Worm (Caenorhabditis elegans) whole organism, L4 larva: ENCODE results near the gene clec-175.

Experiments used
- F44E2.7 ChIP-seq: fragments of 200-800 bp; sonication (Bioruptor generic); IDR thresholded peaks from 2 replicates; pipeline ENCODE4 v2.1.2; 2022; ENCODE audit warnings: missing genetic modification characterization, missing compliant biosample characterization
- R02D3.7 ChIP-seq: fragments of 150-350 bp; sonication (generic microtip); optimal IDR thresholded peaks from 3 replicates; lab custom pipeline; 2014; ENCODE audit warnings: missing biosample characterization, missing genetic modification characterization
- T26A8.4 ChIP-seq: fragments of 200-800 bp; sonication (Bioruptor generic); IDR thresholded peaks from 2 replicates; pipeline ENCODE4 v1.3.6; 2022; ENCODE audit warnings: missing genetic modification characterization, missing compliant biosample characterization
- Y48G9A.11 ChIP-seq: fragments of 200-800 bp; sonication (Bioruptor generic); IDR thresholded peaks from 2 replicates; pipeline ENCODE4 v1.3.6; 2022; ENCODE audit warnings: missing genetic modification reagents, missing genetic modification characterization, missing compliant biosample characterization
- ZK337.2 ChIP-seq: fragments of 200-800 bp; sonication (Bioruptor generic); IDR thresholded peaks from 2 replicates; pipeline ENCODE4 v1.3.6; 2022; ENCODE audit warnings: missing genetic modification reagents, missing genetic modification characterization, missing compliant biosample characterization
- ZK546.5 ChIP-seq, 2 experiments: sonication (generic microtip); optimal IDR thresholded peaks; 2 replicates each; lab custom pipeline; 2017; ENCODE audit warnings: missing biosample characterization in 2 of 2, missing genetic modification characterization in 2 of 2
- aha-1 ChIP-seq: fragments of 150-350 bp; peaks from one replicate; lab custom pipeline; 2014; ENCODE audit warnings: missing biosample characterization, missing genetic modification characterization
- aly-2 ChIP-seq: sonication (generic microtip); optimal IDR thresholded peaks from 2 replicates; lab custom pipeline; 2018; ENCODE audit warnings: missing biosample characterization, missing genetic modification characterization
- ama-1 ChIP-seq: fragments of 150-350 bp; optimal IDR thresholded peaks from 2 replicates; lab custom pipeline; 2014; ENCODE audit warnings: inconsistent platforms, mixed read lengths
- ceh-20 ChIP-seq: fragments of 200-800 bp; sonication (Bioruptor generic); IDR thresholded peaks from 2 replicates; pipeline ENCODE4 v1.3.6; 2022; ENCODE audit warnings: missing genetic modification reagents, missing genetic modification characterization, missing compliant biosample characterization
- ceh-28 ChIP-seq: fragments of 150-350 bp; optimal IDR thresholded peaks from 2 replicates; lab custom pipeline; 2014; ENCODE audit warnings: missing biosample characterization, missing genetic modification reagents, missing genetic modification characterization
- ceh-62 ChIP-seq: sonication (generic microtip); optimal IDR thresholded peaks from 2 replicates; lab custom pipeline; 2017; ENCODE audit warnings: missing biosample characterization, missing genetic modification characterization
- ceh-82 ChIP-seq: sonication (generic microtip); optimal IDR thresholded peaks from 2 replicates; lab custom pipeline; 2017; ENCODE audit warnings: missing biosample characterization, missing genetic modification characterization
- daf-12 ChIP-seq: fragments of 150-350 bp; optimal IDR thresholded peaks from 2 replicates; lab custom pipeline; 2014; ENCODE audit warnings: missing biosample characterization, missing genetic modification reagents, missing genetic modification characterization
- daf-19 ChIP-seq: fragments of 200-800 bp; sonication (Bioruptor generic); conservative IDR thresholded peaks from 2 replicates; pipeline ENCODE4 v1.3.6; 2022; ENCODE audit warnings: missing genetic modification characterization, missing compliant biosample characterization
- dmd-6 ChIP-seq: fragments of 200-800 bp; sonication (Bioruptor generic); IDR thresholded peaks from 2 replicates; pipeline ENCODE4 v1.3.6; 2022; ENCODE audit warnings: missing genetic modification reagents, missing genetic modification characterization, missing compliant biosample characterization
- dmd-8 ChIP-seq: fragments of 200-800 bp; sonication (Bioruptor generic); IDR thresholded peaks from 2 replicates; pipeline ENCODE4 v1.3.6; 2022; ENCODE audit warnings: missing genetic modification characterization, missing compliant biosample characterization
- dve-1 ChIP-seq: sonication (generic microtip); optimal IDR thresholded peaks from 2 replicates; lab custom pipeline; 2017; ENCODE audit warnings: antibody characterized with exemption, mild to moderate bottlenecking, missing genetic modification characterization, missing compliant biosample characterization; ENCODE audit not compliant: insufficient read depth
- fkh-10 ChIP-seq: fragments of 150-350 bp; optimal IDR thresholded peaks from 2 replicates; lab custom pipeline; 2014; ENCODE audit warnings: missing biosample characterization, missing genetic modification reagents, missing genetic modification characterization
- hif-1 ChIP-seq, 2 experiments: sonication (generic microtip); optimal IDR thresholded peaks; 2 replicates each; lab custom pipeline; 2016 to 2017; ENCODE audit warnings: missing compliant biosample characterization in 2 of 2, missing genetic modification characterization in 2 of 2, missing genetic modification reagents in 2 of 2, missing genotype in 2 of 2, mild to moderate bottlenecking in 1 of 2
- hlh-30 ChIP-seq: sonication (generic microtip); optimal IDR thresholded peaks from 2 replicates; lab custom pipeline; 2017; ENCODE audit warnings: antibody characterized with exemption, mild to moderate bottlenecking, missing genetic modification characterization, missing compliant biosample characterization; ENCODE audit not compliant: insufficient read depth
- hmg-1.1 ChIP-seq: fragments of 200-800 bp; sonication (Bioruptor generic); IDR thresholded peaks from 2 replicates; pipeline ENCODE4 v1.3.6; 2022; ENCODE audit warnings: missing genetic modification reagents, missing genetic modification characterization, missing compliant biosample characterization
- jun-1 ChIP-seq: fragments of 150-350 bp; optimal IDR thresholded peaks from 2 replicates; lab custom pipeline; 2014; ENCODE audit warnings: missing biosample characterization, missing genetic modification reagents, missing genetic modification characterization
- lim-7 ChIP-seq: fragments of 200-800 bp; sonication (Bioruptor generic); IDR thresholded peaks from 2 replicates; pipeline ENCODE4 v1.3.6; 2022; ENCODE audit warnings: missing genetic modification characterization, missing compliant biosample characterization
- lin-13 ChIP-seq: fragments of 150-350 bp; optimal IDR thresholded peaks from 2 replicates; lab custom pipeline; 2014; ENCODE audit warnings: missing biosample characterization, missing genetic modification reagents, missing genetic modification characterization
- lin-38 ChIP-seq: fragments of 200-800 bp; sonication (Bioruptor generic); IDR thresholded peaks from 2 replicates; pipeline ENCODE4 v1.3.6; 2022; ENCODE audit warnings: missing genetic modification reagents, missing genetic modification characterization, missing compliant biosample characterization
- lir-3 ChIP-seq: sonication (generic microtip); optimal IDR thresholded peaks from 2 replicates; lab custom pipeline; 2016; ENCODE audit warnings: mild to moderate bottlenecking, missing genetic modification characterization, missing compliant biosample characterization
- madf-5 ChIP-seq, 2 experiments: fragments of 200-800 bp; sonication (Bioruptor generic); IDR thresholded peaks; 2 replicates each; pipeline ENCODE4 v1.3.6; 2022; ENCODE audit warnings: missing compliant biosample characterization in 2 of 2, missing genetic modification characterization in 2 of 2
- madf-9 ChIP-seq: fragments of 200-800 bp; sonication (Bioruptor generic); conservative IDR thresholded peaks from 2 replicates; pipeline ENCODE4 v1.3.6; 2022; ENCODE audit warnings: missing genetic modification reagents, missing genetic modification characterization, missing compliant biosample characterization
- mdl-1 ChIP-seq, 2 experiments: fragments of 150-350 bp in 1 of 2; sonication (generic microtip) in 1 of 2; optimal IDR thresholded peaks; 2 replicates each; lab custom pipeline; 2014 to 2017; ENCODE audit warnings: missing biosample characterization in 2 of 2, missing genetic modification characterization in 2 of 2
- mdt-29 ChIP-seq: fragments of 200-800 bp; sonication (Bioruptor generic); IDR thresholded peaks from 2 replicates; pipeline ENCODE4 v1.3.6; 2022; ENCODE audit warnings: missing genetic modification reagents, missing genetic modification characterization, missing compliant biosample characterization
- mxl-2 ChIP-seq: fragments of 200-800 bp; sonication (Bioruptor generic); conservative IDR thresholded peaks from 2 replicates; pipeline ENCODE4 v1.3.6; 2022; ENCODE audit warnings: missing genetic modification reagents, missing genetic modification characterization, missing compliant biosample characterization
- nhr-11 ChIP-seq: fragments of 150-350 bp; optimal IDR thresholded peaks from 2 replicates; lab custom pipeline; 2014; ENCODE audit warnings: missing biosample characterization, missing genetic modification characterization
- nhr-237 ChIP-seq: sonication (generic microtip); optimal IDR thresholded peaks from 2 replicates; lab custom pipeline; 2017; ENCODE audit warnings: missing biosample characterization, missing genetic modification characterization
- nhr-28 ChIP-seq: fragments of 150-350 bp; optimal IDR thresholded peaks from 2 replicates; lab custom pipeline; 2014; ENCODE audit warnings: missing biosample characterization, missing genetic modification characterization
- nhr-42 ChIP-seq: fragments of 200-800 bp; sonication (Bioruptor generic); IDR thresholded peaks from 2 replicates; pipeline ENCODE4 v1.3.6; 2022; ENCODE audit warnings: missing genetic modification characterization, missing compliant biosample characterization
- php-3 ChIP-seq: fragments of 200-800 bp; sonication (Bioruptor generic); IDR thresholded peaks from 2 replicates; pipeline ENCODE4 v1.3.6; 2022; ENCODE audit warnings: missing genetic modification reagents, missing genetic modification characterization, missing compliant biosample characterization
- pqm-1 ChIP-seq: sonication (generic microtip); optimal IDR thresholded peaks from 2 replicates; lab custom pipeline; 2017; ENCODE audit warnings: missing biosample characterization, missing genetic modification characterization
- rbr-2 ChIP-seq: sonication (generic microtip); optimal IDR thresholded peaks from 2 replicates; lab custom pipeline; 2016; ENCODE audit warnings: missing genotype, missing genetic modification characterization, missing compliant biosample characterization
- saeg-2 ChIP-seq: fragments of 200-800 bp; sonication (Bioruptor generic); IDR thresholded peaks from 2 replicates; pipeline ENCODE4 v1.3.6; 2022; ENCODE audit warnings: missing genetic modification reagents, missing genetic modification characterization, missing compliant biosample characterization
- set-16 ChIP-seq: fragments of 200-800 bp; sonication (Bioruptor generic); IDR thresholded peaks from 2 replicates; pipeline ENCODE4 v1.3.6; 2022; ENCODE audit warnings: missing genetic modification reagents, missing genetic modification characterization, missing compliant biosample characterization
- skn-1 ChIP-seq: fragments of 150-350 bp; optimal IDR thresholded peaks from 2 replicates; lab custom pipeline; 2014; ENCODE audit warnings: missing biosample characterization, missing genetic modification characterization
- snpc-1.2 ChIP-seq: fragments of 200-800 bp; sonication (Bioruptor generic); IDR thresholded peaks from 2 replicates; pipeline ENCODE4 v1.3.6; 2022; ENCODE audit warnings: missing genetic modification reagents, missing genetic modification characterization, missing compliant biosample characterization
- spr-1 ChIP-seq: sonication (generic microtip); optimal IDR thresholded peaks from 2 replicates; lab custom pipeline; 2016; ENCODE audit warnings: mild to moderate bottlenecking, missing genetic modification characterization, missing compliant biosample characterization
- spr-3 ChIP-seq: fragments of 200-800 bp; sonication (Bioruptor generic); optimal IDR thresholded peaks from 2 replicates; lab custom pipeline; 2018; ENCODE audit warnings: mild to moderate bottlenecking, missing genetic modification characterization, missing compliant biosample characterization
- tag-97 ChIP-seq: fragments of 200-800 bp; sonication (Bioruptor generic); IDR thresholded peaks from 2 replicates; pipeline ENCODE4 v1.3.6; 2022; ENCODE audit warnings: missing genetic modification characterization, missing compliant biosample characterization
- unc-130 ChIP-seq: sonication (generic microtip); optimal IDR thresholded peaks from 2 replicates; lab custom pipeline; 2016; ENCODE audit warnings: missing genetic modification reagents, missing genetic modification characterization, missing compliant biosample characterization
- zfp-2 ChIP-seq: sonication (generic microtip); optimal IDR thresholded peaks from 2 replicates; lab custom pipeline; 2016; ENCODE audit warnings: mild to moderate bottlenecking, missing genetic modification characterization, missing compliant biosample characterization
- zfp-3 ChIP-seq: fragments of 200-800 bp; sonication (Bioruptor generic); conservative IDR thresholded peaks from 2 replicates; pipeline ENCODE4 v1.3.6; 2022; ENCODE audit warnings: missing genetic modification reagents, missing genetic modification characterization, missing compliant biosample characterization
- ztf-11 ChIP-seq: fragments of 150-350 bp; optimal IDR thresholded peaks from 2 replicates; lab custom pipeline; 2014; ENCODE audit warnings: missing biosample characterization, missing genetic modification characterization

The clec-175 gene

DNA sequence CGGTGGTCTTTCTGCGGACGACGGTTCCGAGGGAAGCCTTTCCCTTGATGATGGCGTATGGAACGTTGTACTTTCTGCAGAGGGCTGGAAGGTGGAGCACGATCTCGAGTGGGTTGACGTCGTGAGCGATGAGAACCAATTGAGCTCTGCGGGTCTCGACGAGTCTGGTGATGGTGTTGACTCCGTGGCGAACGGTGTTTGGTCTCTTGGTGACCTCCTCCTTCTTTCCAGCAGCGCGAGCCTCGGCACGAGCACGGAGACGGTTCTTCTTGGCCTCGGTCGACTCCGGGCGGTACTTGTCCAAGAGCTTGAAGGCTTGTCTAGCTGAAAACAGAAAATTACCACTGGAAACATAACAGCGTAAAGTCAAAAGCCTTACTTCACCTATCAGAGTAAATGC is 32.7 kb upstream of the clec-175 start:
- TF ChIP-seq set-16 (GFP tag; lab: Robert Waterston, UW) (peak; percentile 91), F44E2.7 (GFP tag; lab: Robert Waterston, UW) (0 out of 2 replicates have a peak, but pooled peaks have one; percentile 3)

DNA sequence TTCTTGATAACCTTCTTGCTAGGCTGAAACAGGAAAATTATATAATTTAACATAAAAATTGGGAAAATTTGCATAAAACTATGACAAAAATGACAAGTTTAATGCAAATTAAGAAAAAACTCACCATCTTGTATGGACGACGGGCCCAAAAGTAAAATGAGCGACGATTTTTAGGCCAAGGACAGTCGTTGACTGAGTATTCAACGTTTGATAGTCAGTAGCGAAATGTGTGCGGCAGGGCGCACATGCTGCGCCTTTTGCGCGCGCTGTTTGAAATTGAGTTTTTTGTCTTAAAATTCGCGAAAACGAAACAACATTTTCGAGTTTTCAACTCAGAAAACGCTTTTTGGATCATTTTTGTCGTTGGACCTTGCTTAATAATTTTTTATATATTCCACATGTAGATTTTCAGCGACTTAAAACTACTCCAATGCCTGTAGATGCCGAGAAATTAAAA is 31.7 kb upstream of the clec-175 start, which contains the start of the genes rpl-7A and set-21:
Gene rpl-7A (minus strand): TSS at position 153 of the 457 bp plus-strand sequence.
Gene set-21 (plus strand): TSS at position 407 of the 457 bp plus-strand sequence.
- peak; percentile 81 for TF ChIP-seq lin-13 (GFP tag; lab: Kevin White, UChicago)
- TF ChIP-seq mdt-29 (GFP tag; lab: Robert Waterston, UW) = peak; percentile 90
- TF ChIP-seq jun-1 = peak; percentile 70
- peak; percentile 90 for TF ChIP-seq ZK337.2 (GFP tag; lab: Robert Waterston, UW)
- TF ChIP-seq aly-2 (tag; lab: Kevin White, UChicago) = no peak
- TF ChIP-seq skn-1 (tag; lab: Kevin White, UChicago) = no peak
- TF ChIP-seq php-3 (GFP tag; lab: Robert Waterston, UW) = peak; percentile 95
- peak; percentile 72 for TF ChIP-seq hlh-30
- no peak for TF ChIP-seq ama-1 (lab: Kevin White, UChicago)
- peak; percentile 52 for TF ChIP-seq fkh-10
- TF ChIP-seq unc-130 (GFP tag; lab: Kevin White, UChicago) = peak; percentile 76
- peak; percentile 92 for TF ChIP-seq dve-1 (tag; lab: Kevin White, UChicago)
- TF ChIP-seq spr-1 = peak; percentile 92
- peak; percentile 91 for TF ChIP-seq nhr-28
- TF ChIP-seq ceh-28 = no peak
- TF ChIP-seq mdl-1 (tag; optimal IDR thresholded peaks at IDR 0.05; lab: Kevin White, UChicago) = peak in 1 of 2 experiments; percentile 68
- peak; percentile 98 for TF ChIP-seq aha-1 (tag; lab: Kevin White, UChicago)
- peak; percentile 95 for TF ChIP-seq daf-19
- TF ChIP-seq lim-7 (GFP tag; lab: Robert Waterston, UW) = 0 out of 2 replicates have a peak, but pooled peaks have one; percentile 28
- peak; percentile 90 for TF ChIP-seq Y48G9A.11 (GFP tag; lab: Robert Waterston, UW)
- peak; percentile 73 for TF ChIP-seq lir-3 (tag; lab: Kevin White, UChicago)
- TF ChIP-seq nhr-11 = peak; percentile 92
- TF ChIP-seq madf-5 (GFP tag; IDR thresholded peaks at IDR 0.05; lab: Robert Waterston, UW) = peak; percentile 73 to 95; a peak in 3 of 4 replicates
- TF ChIP-seq ceh-20 = peak; percentile 98
- peak; percentile 92 for TF ChIP-seq zfp-2 (tag; lab: Kevin White, UChicago)
- peak; percentile 98 for TF ChIP-seq rbr-2 (tag; lab: Kevin White, UChicago)
- peak; percentile 71; the same call in 1 of the 2 replicates for TF ChIP-seq dmd-8
- no peak for TF ChIP-seq daf-12 (tag; lab: Kevin White, UChicago)
- TF ChIP-seq snpc-1.2 (GFP tag; lab: Robert Waterston, UW) = peak; percentile 89
- no peak for TF ChIP-seq R02D3.7
- no peak for TF ChIP-seq ceh-82 (tag; lab: Kevin White, UChicago)
- TF ChIP-seq lin-38 (GFP tag; lab: Robert Waterston, UW) = peak; percentile 100
- TF ChIP-seq saeg-2 (GFP tag; lab: Robert Waterston, UW) = peak; percentile 97
- TF ChIP-seq mxl-2 (GFP tag; lab: Robert Waterston, UW) = peak; percentile 82
- peak; percentile 98 for TF ChIP-seq zfp-3
- peak; percentile 97 for TF ChIP-seq dmd-6 (GFP tag; lab: Robert Waterston, UW)
- no peak for TF ChIP-seq ztf-11 (tag; lab: Kevin White, UChicago)
- 0 out of 2 replicates have a peak, but pooled peaks have one; percentile 26 for TF ChIP-seq tag-97 (GFP tag; lab: Robert Waterston, UW)
- TF ChIP-seq pqm-1 = peak; percentile 45
- TF ChIP-seq spr-3 (GFP tag; lab: Kevin White, UChicago) = peak; percentile 88
- peak; percentile 97 for TF ChIP-seq nhr-42 (GFP tag; lab: Robert Waterston, UW)
- TF ChIP-seq ZK546.5 (tag; optimal IDR thresholded peaks at IDR 0.05; lab: Kevin White, UChicago) = peak in 1 of 2 experiments; percentile 78
- peak; percentile 98 for TF ChIP-seq hmg-1.1 (GFP tag; lab: Robert Waterston, UW)
- TF ChIP-seq ceh-62 (tag; lab: Kevin White, UChicago) = no peak
- peak; percentile 63 to 90 for TF ChIP-seq hif-1 (tag; optimal IDR thresholded peaks at IDR 0.05; lab: Kevin White, UChicago)
- TF ChIP-seq nhr-237 (tag; lab: Kevin White, UChicago) = peak; percentile 23
- TF ChIP-seq T26A8.4 (GFP tag; lab: Robert Waterston, UW) = peak; percentile 99
- TF ChIP-seq madf-9 (GFP tag; lab: Robert Waterston, UW) = peak; percentile 95
